Worm (Caenorhabditis elegans): ENCODE measurements around the gene srj-52.
A peak's percentile ranks its signal among the peaks of the same experiment; 100 is the strongest.

Gene srj-52

DNA sequence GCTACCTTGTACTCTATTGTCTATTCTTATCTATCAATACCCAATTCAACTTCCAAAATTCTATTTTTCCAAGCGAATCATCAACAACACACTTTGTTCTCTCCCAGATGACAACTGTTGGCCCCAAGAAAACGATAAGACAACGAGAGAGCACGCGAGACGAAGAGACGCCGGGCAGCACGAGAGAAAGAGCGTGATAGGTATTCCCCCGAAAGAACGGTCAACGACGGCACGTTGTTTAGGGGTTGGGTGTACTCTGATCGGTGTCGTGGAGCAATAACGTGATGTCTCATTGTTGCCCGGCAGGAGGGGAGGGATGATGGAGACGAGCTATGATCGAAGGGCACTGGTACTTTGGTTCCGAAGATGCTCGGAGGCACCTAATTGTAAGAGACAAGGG lies 35.5 kb upstream of the srj-52 start (continued):
- TF ChIP-seq mxl-2 (GFP tag; conservative IDR thresholded peaks at IDR 0.05) (peak; percentile 73), T20F7.1 (GFP tag; optimal IDR thresholded peaks at IDR 0.05) (peak; percentile 62), lin-29 (GFP tag; IDR thresholded peaks at IDR 0.05) (no peak), set-16 (GFP tag; IDR thresholded peaks at IDR 0.05) (peak; percentile 91), tra-1 (GFP tag; IDR thresholded peaks at IDR 0.05) (peak; percentile 94), lin-38 (GFP tag; IDR thresholded peaks at IDR 0.05) (peak; percentile 42), zip-11 (GFP tag; IDR thresholded peaks at IDR 0.05) (no peak), hlh-30 (tag; optimal IDR thresholded peaks at IDR 0.05; ENCODE audit: insufficient read depth) (peak; percentile 98)

ce11 chrV:730216-730615 lies 34.4 kb upstream of the srj-52 start:
- TF ChIP-seq ceh-28 (tag; optimal IDR thresholded peaks at IDR 0.05) = no peak
- no peak for TF ChIP-seq lin-29 (GFP tag; IDR thresholded peaks at IDR 0.05)
- TF ChIP-seq mep-1 (tag; optimal IDR thresholded peaks at IDR 0.05) = peak; percentile 78
- no peak for TF ChIP-seq zfp-2 (tag; optimal IDR thresholded peaks at IDR 0.05)
- TF ChIP-seq gei-8 (GFP tag; optimal IDR thresholded peaks at IDR 0.05) = peak; percentile 2
- no peak for TF ChIP-seq hmg-1.1 (GFP tag; IDR thresholded peaks at IDR 0.05)
- no peak for TF ChIP-seq ztf-11 (tag; optimal IDR thresholded peaks at IDR 0.05)
- TF ChIP-seq ztf-7 (tag; optimal IDR thresholded peaks at IDR 0.05) = no peak
- no peak for TF ChIP-seq unc-130 (GFP tag; optimal IDR thresholded peaks at IDR 0.05)
- TF ChIP-seq daf-12 (tag; optimal IDR thresholded peaks at IDR 0.05) = no peak
- TF ChIP-seq dmd-8 (GFP tag; IDR thresholded peaks at IDR 0.05) = no peak
- TF ChIP-seq D1046.2 (GFP tag; IDR thresholded peaks at IDR 0.05) = no peak
- no peak for TF ChIP-seq egl-27 (tag; optimal IDR thresholded peaks at IDR 0.05)
- no peak for TF ChIP-seq ceh-62 (tag; optimal IDR thresholded peaks at IDR 0.05)
- no peak for TF ChIP-seq sdz-12 (GFP tag; optimal IDR thresholded peaks at IDR 0.05)
- no peak for TF ChIP-seq Y48G9A.11 (GFP tag; IDR thresholded peaks at IDR 0.05)
- no peak for TF ChIP-seq aly-2 (tag; optimal IDR thresholded peaks at IDR 0.05)
- TF ChIP-seq hlh-11 (tag; optimal IDR thresholded peaks at IDR 0.05) = peak; percentile 92
- TF ChIP-seq ces-1 (GFP tag; optimal IDR thresholded peaks at IDR 0.05) = no peak
- no peak for TF ChIP-seq zip-2 (tag; optimal IDR thresholded peaks at IDR 0.05)
- peak; percentile 34; the same call in 1 of the 2 replicates for TF ChIP-seq lin-38 (GFP tag; IDR thresholded peaks at IDR 0.05)
- no peak for TF ChIP-seq fos-1 (tag; optimal IDR thresholded peaks at IDR 0.05)
- no peak for TF ChIP-seq nhr-76 (tag; optimal IDR thresholded peaks at IDR 0.05)
- no peak for TF ChIP-seq nhr-25 (tag; optimal IDR thresholded peaks at IDR 0.05; ENCODE audit: borderline replicate concordance, insufficient read depth)
- TF ChIP-seq madf-9 (GFP tag; conservative IDR thresholded peaks at IDR 0.05) = no peak
- TF ChIP-seq hif-1 (tag; optimal IDR thresholded peaks at IDR 0.05) = peak in 1 of 2 experiments; percentile 47
- 0 out of 2 replicates have a peak, but pooled peaks have one; percentile 11 for TF ChIP-seq pha-4 (GFP tag; IDR thresholded peaks at IDR 0.05)
- no peak for TF ChIP-seq pha-4 (tag; optimal IDR thresholded peaks at IDR 0.05)
- TF ChIP-seq php-3 (GFP tag; IDR thresholded peaks at IDR 0.05) = peak; percentile 93
- no peak for TF ChIP-seq fkh-10 (GFP tag; optimal IDR thresholded peaks at IDR 0.05)
- TF ChIP-seq ctbp-1 (GFP tag; IDR thresholded peaks at IDR 0.05) = 0 out of 2 replicates have a peak, but pooled peaks have one; percentile 25
- no peak for TF ChIP-seq zag-1 (tag; optimal IDR thresholded peaks at IDR 0.05)
- TF ChIP-seq ceh-44 (GFP tag; IDR thresholded peaks at IDR 0.05) = no peak
- no peak for TF ChIP-seq F26F4.8 (GFP tag; conservative IDR thresholded peaks at IDR 0.05)
- peak; percentile 64 for TF ChIP-seq ama-1 (optimal IDR thresholded peaks at IDR 0.05)
- TF ChIP-seq daf-8 (GFP tag; IDR thresholded peaks at IDR 0.05) = no peak
- no peak for TF ChIP-seq egl-43 (GFP tag; IDR thresholded peaks at IDR 0.05)
- no peak for TF ChIP-seq nhr-237 (tag; optimal IDR thresholded peaks at IDR 0.05)
- TF ChIP-seq nhr-102 (tag; optimal IDR thresholded peaks at IDR 0.05) = peak; percentile 73
- no peak for TF ChIP-seq nhr-6 (tag; optimal IDR thresholded peaks at IDR 0.05)
- 0 out of 2 replicates have a peak, but pooled peaks have one; percentile 23 for TF ChIP-seq zfp-3 (GFP tag; conservative IDR thresholded peaks at IDR 0.05)
- TF ChIP-seq jun-1 (tag; optimal IDR thresholded peaks at IDR 0.05) = no peak
- no peak for TF ChIP-seq zip-11 (GFP tag; IDR thresholded peaks at IDR 0.05)
- TF ChIP-seq mxl-3 (GFP tag; optimal IDR thresholded peaks at IDR 0.05) = peak; percentile 72
- TF ChIP-seq unc-62 (GFP tag; optimal IDR thresholded peaks at IDR 0.05 in 1 of 2) = peak in 1 of 2 experiments; percentile 60
- TF ChIP-seq unc-62 (tag; optimal IDR thresholded peaks at IDR 0.05) = no peak

All from whole organism, L4 larva.